Fruit fly (Drosophila melanogaster): ENCODE results near the gene CG10663.

The CG10663 gene

dm6 chr3L:12484948-12485347 is at the start of gene CG10663 (continued):
- no peak for TF ChIP-seq lz (GFP tag; optimal IDR thresholded peaks at IDR 0.05)
- no peak for TF ChIP-seq Sox15 (GFP tag; optimal IDR thresholded peaks at IDR 0.05)
- TF ChIP-seq CG11294 (GFP tag; IDR thresholded peaks at IDR 0.05), result no peak
- no peak for TF ChIP-seq ss (GFP tag; optimal IDR thresholded peaks at IDR 0.05)
- TF ChIP-seq achi (GFP tag; optimal IDR thresholded peaks at IDR 0.05), result peak; percentile 7
- TF ChIP-seq CG10631 (GFP tag; optimal IDR thresholded peaks at IDR 0.05), result no peak
- no peak for TF ChIP-seq CG11762 (GFP tag; optimal IDR thresholded peaks at IDR 0.05; ENCODE audit: insufficient read depth)

DNA sequence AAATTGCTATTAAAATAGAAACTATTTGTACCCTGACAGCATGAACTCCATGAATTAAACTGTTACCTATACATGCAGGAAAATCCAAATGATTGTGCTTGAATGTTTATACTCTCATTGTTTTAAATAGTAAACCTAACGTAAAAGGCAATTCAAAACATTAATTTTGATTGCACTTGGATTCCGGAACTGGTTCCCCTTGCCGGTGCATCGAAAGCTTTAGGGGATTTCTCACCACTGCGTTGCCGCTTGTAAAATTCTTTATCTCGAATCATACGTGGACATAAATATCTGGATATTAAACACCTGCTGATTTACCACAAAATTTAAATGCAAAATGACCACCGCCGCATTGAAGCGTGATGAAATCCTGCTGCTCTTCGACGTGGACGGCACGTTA is 49.5 kb upstream of the CG10663 start, which contains the start of gene Pmm2:
Gene Pmm2 (plus strand): TSS at position 273 of the 400 bp plus-strand sequence.
- no peak for TF ChIP-seq Gug (GFP tag; IDR thresholded peaks at IDR 0.05)
- TF ChIP-seq CG6854 (GFP tag; optimal IDR thresholded peaks at IDR 0.05), result no peak
- TF ChIP-seq dsx (GFP tag; optimal IDR thresholded peaks at IDR 0.05; ENCODE audit: poor library complexity, severe bottlenecking), result peak; percentile 9
- no peak for TF ChIP-seq CG8632 (GFP tag; optimal IDR thresholded peaks at IDR 0.05)
- TF ChIP-seq Met (GFP tag; optimal IDR thresholded peaks at IDR 0.05), result no peak
- peak; percentile 2 for TF ChIP-seq esn (GFP tag; optimal IDR thresholded peaks at IDR 0.05)
- no peak for TF ChIP-seq CG11294 (GFP tag; IDR thresholded peaks at IDR 0.05)
- TF ChIP-seq CG32006 (GFP tag; optimal IDR thresholded peaks at IDR 0.05), result no peak
- TF ChIP-seq CG1621 (tag; optimal IDR thresholded peaks at IDR 0.05), result peak; percentile 51
- TF ChIP-seq topi (GFP tag; optimal IDR thresholded peaks at IDR 0.05), result no peak
- TF ChIP-seq Sox14 (GFP tag; optimal IDR thresholded peaks at IDR 0.05), result no peak
- TF ChIP-seq fd59A (GFP tag; optimal IDR thresholded peaks at IDR 0.05), result no peak
- no peak for TF ChIP-seq acj6 (GFP tag; optimal IDR thresholded peaks at IDR 0.05)
- peak; percentile 63 for TF ChIP-seq Eip78C (GFP tag)
- no peak for TF ChIP-seq achi (GFP tag; optimal IDR thresholded peaks at IDR 0.05)
- TF ChIP-seq pdm3 (GFP tag; optimal IDR thresholded peaks at IDR 0.05), result no peak

DNA sequence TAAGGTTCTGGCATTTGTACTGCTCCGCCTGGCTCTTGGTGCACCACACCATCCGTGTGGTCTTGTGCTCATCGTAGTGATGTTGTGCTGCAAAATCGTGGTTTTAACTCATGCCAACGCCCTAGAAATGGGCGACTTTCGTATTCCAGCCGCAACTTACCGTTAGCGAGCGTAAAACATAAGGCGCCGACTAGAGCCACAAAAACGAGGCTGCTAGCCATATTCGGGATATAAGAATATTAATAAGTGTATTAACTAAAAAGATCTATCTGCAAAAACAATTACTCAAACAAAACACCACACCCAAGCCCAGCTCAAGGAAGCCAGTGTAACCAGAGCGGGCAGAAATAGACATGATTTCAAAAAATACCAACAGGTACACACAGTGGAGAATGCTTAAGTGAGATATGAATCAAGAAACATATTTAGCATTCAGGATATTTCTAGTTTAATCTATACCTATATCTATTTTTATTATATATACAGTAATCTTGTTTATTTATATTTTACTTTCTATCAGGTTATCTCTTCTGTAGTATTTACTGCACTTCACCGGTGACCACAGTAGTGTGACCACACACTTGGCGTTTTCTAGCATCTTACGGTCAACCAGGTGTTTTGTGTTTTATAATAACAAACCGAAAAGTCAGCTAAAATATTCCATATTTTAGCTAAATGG is 48.7 kb upstream of the CG10663 start, which contains the start of the genes Tsf2 and CG34242:
Gene Tsf2 (minus strand): TSS at position 333 of the 679 bp plus-strand sequence.
Gene CG34242 (plus strand): TSS at position 605 of the 679 bp plus-strand sequence.
- no peak for TF ChIP-seq fd59A (GFP tag; optimal IDR thresholded peaks at IDR 0.05)
- no peak for TF ChIP-seq Hr38 (GFP tag; optimal IDR thresholded peaks at IDR 0.05)
- TF ChIP-seq Sox15 (GFP tag; optimal IDR thresholded peaks at IDR 0.05), result no peak
- peak; percentile 34 for TF ChIP-seq Eip93F (GFP tag; optimal IDR thresholded peaks at IDR 0.05)
- TF ChIP-seq eg (GFP tag; IDR thresholded peaks at IDR 0.05), result peak; percentile 95
- TF ChIP-seq CG6854 (GFP tag; optimal IDR thresholded peaks at IDR 0.05), result no peak
- peak; percentile 28 to 57 for TF ChIP-seq ss (GFP tag; optimal IDR thresholded peaks at IDR 0.05)
- no peak for TF ChIP-seq CG6808 (GFP tag; optimal IDR thresholded peaks at IDR 0.05)
- TF ChIP-seq Ets96B (tag; optimal IDR thresholded peaks at IDR 0.05), result peak; percentile 81
- TF ChIP-seq CG3032 (tag; optimal IDR thresholded peaks at IDR 0.05), result peak; percentile 87
- TF ChIP-seq Smox (GFP tag; optimal IDR thresholded peaks at IDR 0.05), result no peak
- TF ChIP-seq CG11762 (GFP tag; optimal IDR thresholded peaks at IDR 0.05; ENCODE audit: insufficient read depth), result peak; percentile 82
- peak; percentile 89 for TF ChIP-seq Eip78C (GFP tag)
- TF ChIP-seq spab (GFP tag; optimal IDR thresholded peaks at IDR 0.05), result peak; percentile 74
- TF ChIP-seq esn (GFP tag; optimal IDR thresholded peaks at IDR 0.05), result peak; percentile 20
- no peak for TF ChIP-seq CG16779 (tag; optimal IDR thresholded peaks at IDR 0.05)
- peak; percentile 40 for TF ChIP-seq fkh (GFP tag; optimal IDR thresholded peaks at IDR 0.05)
- peak; percentile 79 for TF ChIP-seq CG10631 (GFP tag; optimal IDR thresholded peaks at IDR 0.05)
- no peak for TF ChIP-seq CG10669 (GFP tag; optimal IDR thresholded peaks at IDR 0.05)
- TF ChIP-seq Gug (GFP tag; IDR thresholded peaks at IDR 0.05), result peak; percentile 95
- peak; percentile 73 for TF ChIP-seq Met (GFP tag; optimal IDR thresholded peaks at IDR 0.05)
- no peak for TF ChIP-seq Sox14 (GFP tag; optimal IDR thresholded peaks at IDR 0.05)
- TF ChIP-seq CG31627 (GFP tag; optimal IDR thresholded peaks at IDR 0.05), result no peak
- no peak for TF ChIP-seq CG8632 (GFP tag; optimal IDR thresholded peaks at IDR 0.05)
- no peak for TF ChIP-seq CG4318 (GFP tag; optimal IDR thresholded peaks at IDR 0.05)
- TF ChIP-seq achi (GFP tag; optimal IDR thresholded peaks at IDR 0.05), result no peak
- TF ChIP-seq CG3919 (GFP tag; optimal IDR thresholded peaks at IDR 0.05), result peak; percentile 89
- peak; percentile 71 for TF ChIP-seq topi (GFP tag; optimal IDR thresholded peaks at IDR 0.05)
- no peak for TF ChIP-seq Hr39 (GFP tag; optimal IDR thresholded peaks at IDR 0.05)
- peak; percentile 95 for TF ChIP-seq CG6163 (GFP tag; IDR thresholded peaks at IDR 0.05)
- TF ChIP-seq CG34406 (GFP tag; optimal IDR thresholded peaks at IDR 0.05), result no peak
- peak; percentile 42 for TF ChIP-seq CG1621 (tag; optimal IDR thresholded peaks at IDR 0.05)
- TF ChIP-seq acj6 (GFP tag; optimal IDR thresholded peaks at IDR 0.05), result no peak
- peak; percentile 47 for TF ChIP-seq lz (GFP tag; optimal IDR thresholded peaks at IDR 0.05)
- TF ChIP-seq CG9139 (GFP tag; optimal IDR thresholded peaks at IDR 0.05), result peak; percentile 69
- peak; percentile 43 for TF ChIP-seq CG15336 (GFP tag; IDR thresholded peaks at IDR 0.05)
- no peak for TF ChIP-seq CG6276 (GFP tag; optimal IDR thresholded peaks at IDR 0.05)
- no peak for TF ChIP-seq Sox102F (GFP tag; optimal IDR thresholded peaks at IDR 0.05)
- peak; percentile 58 for TF ChIP-seq CG6792 (GFP tag; optimal IDR thresholded peaks at IDR 0.05)
